Fruit fly (Drosophila melanogaster): ENCODE results near the gene CanA-14F.

The CanA-14F gene

dm6 chrX:16573659-16574058 is 13.3 kb downstream of the CanA-14F start (continued):
- TF ChIP-seq hkb (optimal IDR thresholded peaks at IDR 0.05) (no peak), hkb (GFP tag; IDR thresholded peaks at IDR 0.05) (no peak), Spps (tag; optimal IDR thresholded peaks at IDR 0.05) (no peak), HLH3B (GFP tag; IDR thresholded peaks at IDR 0.05) (no peak), CG8359 (GFP tag; optimal IDR thresholded peaks at IDR 0.05; ENCODE audit: borderline replicate concordance) (no peak), Opbp (GFP tag; IDR thresholded peaks at IDR 0.05; ENCODE audit: partially characterized antibody) (no peak), CG30431 (GFP tag; optimal IDR thresholded peaks at IDR 0.05) (no peak), phol (tag; optimal IDR thresholded peaks at IDR 0.05) (no peak), CG1602 (GFP tag; optimal IDR thresholded peaks at IDR 0.05) (no peak), Stat92E (GFP tag; optimal IDR thresholded peaks at IDR 0.05) (no peak), CG6683 (GFP tag; optimal IDR thresholded peaks at IDR 0.05) (no peak), vvl (GFP tag; IDR thresholded peaks at IDR 0.05) (no peak), CG30020 (tag; optimal IDR thresholded peaks at IDR 0.05) (no peak), croc (GFP tag; conservative IDR thresholded peaks at IDR 0.05) (no peak), CG8478 (optimal IDR thresholded peaks at IDR 0.05) (no peak), CG18619 (GFP tag; optimal IDR thresholded peaks at IDR 0.05) (peak; percentile 17), dm (GFP tag; optimal IDR thresholded peaks at IDR 0.05) (no peak), CG11093 (GFP tag; IDR thresholded peaks at IDR 0.05) (no peak), grn (GFP tag; optimal IDR thresholded peaks at IDR 0.05) (no peak), psq (GFP tag; optimal IDR thresholded peaks at IDR 0.05) (no peak), fd64A (GFP tag; optimal IDR thresholded peaks at IDR 0.05) (no peak), gcm (GFP tag; optimal IDR thresholded peaks at IDR 0.05) (no peak), CG13775 (GFP tag; optimal IDR thresholded peaks at IDR 0.05) (no peak), Max (GFP tag; optimal IDR thresholded peaks at IDR 0.05) (no peak), CG18262 (tag; optimal IDR thresholded peaks at IDR 0.05) (no peak), CG12071 (GFP tag; optimal IDR thresholded peaks at IDR 0.05) (peak; percentile 47), hb (GFP tag; IDR thresholded peaks at IDR 0.05; ENCODE audit: partially characterized antibody) (no peak), stwl (tag; optimal IDR thresholded peaks at IDR 0.05) (no peak), Aef1 (GFP tag; IDR thresholded peaks at IDR 0.05) (no peak), CG7357 (GFP tag; IDR thresholded peaks at IDR 0.05) (no peak), CG12391 (tag; optimal IDR thresholded peaks at IDR 0.05) (no peak), CG17829 (tag; optimal IDR thresholded peaks at IDR 0.05) (no peak), sc (optimal IDR thresholded peaks at IDR 0.05) (no peak), sc (GFP tag; optimal IDR thresholded peaks at IDR 0.05) (no peak), Nf-YC (tag; optimal IDR thresholded peaks at IDR 0.05) (no peak), CG4282 (GFP tag; optimal IDR thresholded peaks at IDR 0.05) (no peak), CG6654 (GFP tag; optimal IDR thresholded peaks at IDR 0.05) (no peak), Usf (GFP tag; optimal IDR thresholded peaks at IDR 0.05) (no peak), CG12769 (tag; optimal IDR thresholded peaks at IDR 0.05) (peak; percentile 29), Meics (GFP tag; optimal IDR thresholded peaks at IDR 0.05) (peak; percentile 63), fd96Cb (tag; optimal IDR thresholded peaks at IDR 0.05) (no peak), YL-1 (GFP tag; optimal IDR thresholded peaks at IDR 0.05) (no peak), disco-r (GFP tag; optimal IDR thresholded peaks at IDR 0.05) (no peak), her (GFP tag; optimal IDR thresholded peaks at IDR 0.05) (peak; percentile 20), hbn (GFP tag; IDR thresholded peaks at IDR 0.05; ENCODE audit: partially characterized antibody) (no peak), crc (GFP tag; optimal IDR thresholded peaks at IDR 0.05) (no peak), bab2 (GFP tag; optimal IDR thresholded peaks at IDR 0.05) (no peak), CG8765 (GFP tag; IDR thresholded peaks at IDR 0.05) (no peak), CG10979 (tag; optimal IDR thresholded peaks at IDR 0.05) (no peak), pnt (GFP tag; optimal IDR thresholded peaks at IDR 0.05) (peak; percentile 11), Six4 (GFP tag; optimal IDR thresholded peaks at IDR 0.05) (no peak), wek (GFP tag; optimal IDR thresholded peaks at IDR 0.05) (peak; percentile 20), btn (GFP tag; optimal IDR thresholded peaks at IDR 0.05) (no peak)
